Fruit fly (Drosophila melanogaster) whole organism, embryonic: ENCODE results near the gene TwdlQ.

Experiments
- Antp ChIP-seq: fragments of 200-800 bp; sonication (Bioruptor generic); optimal IDR thresholded peaks from 3 replicates; lab custom pipeline; 2016; ENCODE audit warnings: missing biosample characterization, missing genetic modification characterization
- Atf-2 ChIP-seq: fragments of 200-800 bp; sonication (Bioruptor generic); optimal IDR thresholded peaks from 2 replicates; lab custom pipeline; 2016; ENCODE audit warnings: missing biosample characterization, missing genetic modification characterization
- B-H1 ChIP-seq: fragments of 200-800 bp; sonication (Bioruptor generic); IDR thresholded peaks from 3 replicates; pipeline ENCODE4 v1.3.6; 2022; ENCODE audit warnings: missing biosample characterization, missing genetic modification characterization
- BEAF-32 ChIP-seq: fragments of 200-800 bp; sonication (Bioruptor generic); optimal IDR thresholded peaks from 3 replicates; lab custom pipeline; 2017; ENCODE audit warnings: missing biosample characterization, missing genetic modification characterization, mild to moderate bottlenecking, moderate library complexity, missing genetic modification reagents
- CG10431 ChIP-seq: fragments of 200-800 bp; sonication (Bioruptor generic); optimal IDR thresholded peaks from 3 replicates; lab custom pipeline; 2018; ENCODE audit warnings: missing biosample characterization, mild to moderate bottlenecking, missing genetic modification characterization
- CG10565 ChIP-seq: fragments of 200-800 bp; sonication (Bioruptor generic); optimal IDR thresholded peaks from 3 replicates; lab custom pipeline; 2016; ENCODE audit warnings: missing biosample characterization, mild to moderate bottlenecking, missing genetic modification characterization
- CG1529 ChIP-seq: fragments of 200-800 bp; sonication (Bioruptor generic); optimal IDR thresholded peaks from 3 replicates; lab custom pipeline; 2018; ENCODE audit warnings: missing biosample characterization, missing genetic modification characterization
- CG1603 ChIP-seq: fragments of 200-800 bp; sonication (Bioruptor generic); optimal IDR thresholded peaks from 2 replicates; lab custom pipeline; 2019; ENCODE audit warnings: missing biosample characterization, mild to moderate bottlenecking, missing genetic modification characterization, moderate library complexity
- CG17385 ChIP-seq: fragments of 200-800 bp; sonication (Bioruptor generic); optimal IDR thresholded peaks from 3 replicates; lab custom pipeline; 2018; ENCODE audit warnings: missing biosample characterization, mild to moderate bottlenecking, missing genetic modification characterization
- CG2129 ChIP-seq: fragments of 200-800 bp; sonication (Bioruptor generic); IDR thresholded peaks from 2 replicates; pipeline ENCODE4 v1.3.6; 2022; ENCODE audit warnings: missing biosample characterization, missing genetic modification characterization; ENCODE audit not compliant: partially characterized antibody
- CG32772 ChIP-seq: fragments of 200-800 bp; sonication (Bioruptor generic); IDR thresholded peaks from 2 replicates; pipeline ENCODE4 v1.3.6; 2022; ENCODE audit warnings: missing biosample characterization, missing genetic modification characterization
- CG3407 ChIP-seq: fragments of 200-800 bp; sonication (Bioruptor generic); optimal IDR thresholded peaks from 2 replicates; lab custom pipeline; 2018; ENCODE audit warnings: missing biosample characterization, mild to moderate bottlenecking, missing genetic modification characterization
- CG34376 ChIP-seq: fragments of 200-800 bp; sonication (Bioruptor generic); optimal IDR thresholded peaks from 2 replicates; lab custom pipeline; 2018; ENCODE audit warnings: missing biosample characterization, mild to moderate bottlenecking, missing genetic modification characterization
- CG34422 ChIP-seq: fragments of 200-800 bp; sonication (Bioruptor generic); IDR thresholded peaks from 3 replicates; pipeline ENCODE4 v1.3.6; 2022; ENCODE audit warnings: missing biosample characterization, missing genetic modification characterization
- CG3995 ChIP-seq: fragments of 200-800 bp; sonication (Bioruptor generic); optimal IDR thresholded peaks from 3 replicates; lab custom pipeline; 2016; ENCODE audit warnings: missing biosample characterization, missing genetic modification characterization
- CG42726 ChIP-seq: fragments of 200-800 bp; sonication (Bioruptor generic); IDR thresholded peaks from 2 replicates; pipeline ENCODE4 v1.3.6; 2022; ENCODE audit warnings: missing biosample characterization, missing genetic modification characterization; ENCODE audit not compliant: partially characterized antibody
- CG4617 ChIP-seq: fragments of 200-800 bp; sonication (Bioruptor generic); optimal IDR thresholded peaks from 3 replicates; lab custom pipeline; 2016; ENCODE audit warnings: missing biosample characterization, missing genetic modification characterization, borderline replicate concordance
- CG4854 ChIP-seq: fragments of 200-800 bp; sonication (Bioruptor generic); optimal IDR thresholded peaks from 2 replicates; lab custom pipeline; 2016; ENCODE audit warnings: missing biosample characterization, missing genetic modification characterization, inconsistent platforms
- CG7839 ChIP-seq: fragments of 200-800 bp; sonication (Bioruptor generic); optimal IDR thresholded peaks from 3 replicates; lab custom pipeline; 2018; ENCODE audit warnings: missing biosample characterization, mild to moderate bottlenecking, missing genetic modification characterization, moderate library complexity
- CG7963 ChIP-seq: fragments of 200-800 bp; sonication (Bioruptor generic); IDR thresholded peaks from 3 replicates; pipeline ENCODE4 v1.3.6; 2022; ENCODE audit warnings: missing biosample characterization, missing genetic modification characterization; ENCODE audit not compliant: partially characterized antibody
- CHES-1-like ChIP-seq: fragments of 200-800 bp; sonication (Bioruptor generic); optimal IDR thresholded peaks from 2 replicates; lab custom pipeline; 2016; ENCODE audit warnings: missing biosample characterization, missing genetic modification characterization
- Dll ChIP-seq: fragments of 200-800 bp; sonication (Bioruptor generic); IDR thresholded peaks from 4 replicates; pipeline ENCODE4 v1.3.6; 2022; ENCODE audit warnings: missing biosample characterization, missing genetic modification characterization; ENCODE audit not compliant: partially characterized antibody
- Hr78 ChIP-seq, 2 experiments: fragments of 200-800 bp in 1 of 2; fragments of >200 bp in 1 of 2; sonication (Bioruptor generic) in 1 of 2; optimal IDR thresholded peaks; 2 replicates each; lab custom pipeline; 2017 to 2019; ENCODE audit warnings: missing biosample characterization in 2 of 2, missing genetic modification characterization in 2 of 2, mild to moderate bottlenecking in 1 of 2, moderate library complexity in 1 of 2
- MESR4 ChIP-seq: fragments of 200-800 bp; sonication (Bioruptor generic); optimal IDR thresholded peaks from 2 replicates; lab custom pipeline; 2018; ENCODE audit warnings: missing biosample characterization, mild to moderate bottlenecking, missing genetic modification characterization, moderate library complexity
- Mad ChIP-seq: fragments of 200-800 bp; sonication (Bioruptor generic); optimal IDR thresholded peaks from 2 replicates; lab custom pipeline; 2016; ENCODE audit warnings: missing biosample characterization, missing genetic modification characterization
- PHDP ChIP-seq: fragments of 200-800 bp; sonication (Bioruptor generic); optimal IDR thresholded peaks from 3 replicates; lab custom pipeline; 2018; ENCODE audit warnings: missing biosample characterization, mild to moderate bottlenecking, missing genetic modification characterization, moderate library complexity
- Poxn ChIP-seq: fragments of 200-800 bp; sonication (Bioruptor generic); IDR thresholded peaks from 2 replicates; pipeline ENCODE4 v1.3.6; 2022; ENCODE audit warnings: missing biosample characterization, missing genetic modification characterization
- Six4 ChIP-seq: fragments of 200-800 bp; sonication (Bioruptor generic); optimal IDR thresholded peaks from 2 replicates; lab custom pipeline; 2016; ENCODE audit warnings: missing biosample characterization, missing genetic modification characterization
- Sox102F ChIP-seq: fragments of 200-800 bp; sonication (Bioruptor generic); optimal IDR thresholded peaks from 2 replicates; lab custom pipeline; 2018; ENCODE audit warnings: missing biosample characterization, mild to moderate bottlenecking, missing genetic modification characterization, moderate library complexity
- Trl ChIP-seq, 3 experiments: fragments of >200 bp in 2 of 3; fragments of 200-800 bp in 1 of 3; sonication (Bioruptor generic) in 1 of 3; optimal IDR thresholded peaks; 2 replicates in 1 of 3; 3 replicates in 2 of 3; lab custom pipeline; 2016 to 2017; ENCODE audit warnings: missing biosample characterization in 1 of 3, missing genetic modification characterization in 1 of 3
- ac ChIP-seq: fragments of 200-800 bp; sonication (Bioruptor generic); optimal IDR thresholded peaks from 3 replicates; lab custom pipeline; 2017; ENCODE audit warnings: missing biosample characterization, mild to moderate bottlenecking, missing genetic modification characterization
- dan ChIP-seq: fragments of 200-800 bp; sonication (Bioruptor generic); IDR thresholded peaks from 2 replicates; pipeline ENCODE4 v1.3.6; 2022; ENCODE audit warnings: missing biosample characterization, missing genetic modification characterization
- fd102C ChIP-seq: fragments of 200-800 bp; sonication (Bioruptor generic); optimal IDR thresholded peaks from 2 replicates; lab custom pipeline; 2018; ENCODE audit warnings: missing biosample characterization, mild to moderate bottlenecking, missing genetic modification characterization, moderate library complexity
- gce ChIP-seq: fragments of 200-800 bp; sonication (Bioruptor generic); IDR thresholded peaks from 3 replicates; pipeline ENCODE4 v1.3.6; 2022; ENCODE audit warnings: missing biosample characterization, missing genetic modification characterization
- gcm2 ChIP-seq: fragments of 200-800 bp; sonication (Bioruptor generic); optimal IDR thresholded peaks from 2 replicates; lab custom pipeline; 2016; ENCODE audit warnings: missing biosample characterization, missing genetic modification characterization
- gfzf ChIP-seq: fragments of 200-800 bp; sonication (Bioruptor generic); optimal IDR thresholded peaks from 2 replicates; lab custom pipeline; 2016; ENCODE audit warnings: missing biosample characterization, mild to moderate bottlenecking, missing genetic modification characterization, moderate library complexity
- grn ChIP-seq: fragments of 200-800 bp; sonication (Bioruptor generic); optimal IDR thresholded peaks from 3 replicates; lab custom pipeline; 2017; ENCODE audit warnings: missing biosample characterization, missing genetic modification characterization
- her ChIP-seq: fragments of 200-800 bp; sonication (Bioruptor generic); optimal IDR thresholded peaks from 2 replicates; lab custom pipeline; 2016; ENCODE audit warnings: missing biosample characterization, missing genetic modification characterization
- nerfin-2 ChIP-seq: fragments of 200-800 bp; sonication (Bioruptor generic); IDR thresholded peaks from 2 replicates; pipeline ENCODE4 v1.3.6; 2022; ENCODE audit warnings: missing biosample characterization, missing genetic modification characterization; ENCODE audit not compliant: partially characterized antibody
- onecut ChIP-seq: fragments of 200-800 bp; sonication (Bioruptor generic); IDR thresholded peaks from 2 replicates; pipeline ENCODE4 v1.3.6; 2022; ENCODE audit warnings: missing biosample characterization, missing genetic modification characterization
- sc ChIP-seq, 3 experiments: fragments of >200 bp in 2 of 3; fragments of 200-800 bp in 1 of 3; sonication (Bioruptor generic) in 1 of 3; optimal IDR thresholded peaks; 2 replicates in 2 of 3; 3 replicates in 1 of 3; lab custom pipeline; 2017; ENCODE audit warnings: mild to moderate bottlenecking in 1 of 3, missing biosample characterization in 1 of 3, missing genetic modification characterization in 1 of 3, missing genetic modification reagents in 1 of 3
- seq ChIP-seq: fragments of 200-800 bp; sonication (Bioruptor generic); IDR thresholded peaks from 2 replicates; pipeline ENCODE4 v1.3.6; 2022; ENCODE audit warnings: missing biosample characterization, missing genetic modification characterization
- slou ChIP-seq: fragments of 200-800 bp; sonication (Bioruptor generic); optimal IDR thresholded peaks from 3 replicates; lab custom pipeline; 2016; ENCODE audit warnings: missing biosample characterization, missing genetic modification characterization
- sna ChIP-seq: fragments of 200-800 bp; sonication (Bioruptor generic); IDR thresholded peaks from 2 replicates; pipeline ENCODE4 v1.3.6; 2022; ENCODE audit warnings: missing biosample characterization, missing genetic modification characterization; ENCODE audit not compliant: partially characterized antibody
- stwl ChIP-seq: fragments of 200-800 bp; sonication (Bioruptor generic); optimal IDR thresholded peaks from 3 replicates; lab custom pipeline; 2018; ENCODE audit warnings: missing biosample characterization, mild to moderate bottlenecking, missing genetic modification characterization, moderate library complexity
- toy ChIP-seq: fragments of 200-800 bp; sonication (Bioruptor generic); IDR thresholded peaks from 2 replicates; pipeline ENCODE4 v1.3.6; 2022; ENCODE audit warnings: missing biosample characterization, missing genetic modification characterization
- tup ChIP-seq: fragments of 200-800 bp; sonication (Bioruptor generic); optimal IDR thresholded peaks from 2 replicates; lab custom pipeline; 2016; ENCODE audit warnings: missing biosample characterization, mild to moderate bottlenecking, missing genetic modification characterization, moderate library complexity
- zen2 ChIP-seq: fragments of 200-800 bp; sonication (Bioruptor generic); IDR thresholded peaks from 3 replicates; pipeline ENCODE4 v1.3.6; 2022; ENCODE audit warnings: missing biosample characterization, missing genetic modification characterization; ENCODE audit not compliant: partially characterized antibody

The TwdlQ gene

dm6 chr3R:26724977-26725612, 31.7 kb upstream of the TwdlQ start, which contains the start of gene CG6420 (continued):
- TF ChIP-seq stwl (tag; lab: Kevin White, UChicago) (peak; percentile 46), CHES-1-like (GFP tag; lab: Kevin White, UChicago) (no peak), dan (no peak), nerfin-2 (GFP tag; lab: Robert Waterston, UW) (peak; percentile 87), tup (GFP tag; lab: Kevin White, UChicago) (no peak), CG10431 (no peak), BEAF-32 (peak; percentile 84), CG3407 (GFP tag; lab: Kevin White, UChicago) (no peak), CG10565 (no peak), CG7963 (GFP tag; lab: Robert Waterston, UW) (peak; percentile 66; the same call in 2 of the 3 replicates), Hr78 (GFP tag; optimal IDR thresholded peaks at IDR 0.05; lab: Kevin White, UChicago) (no peak), CG42726 (peak; percentile 90)

DNA sequence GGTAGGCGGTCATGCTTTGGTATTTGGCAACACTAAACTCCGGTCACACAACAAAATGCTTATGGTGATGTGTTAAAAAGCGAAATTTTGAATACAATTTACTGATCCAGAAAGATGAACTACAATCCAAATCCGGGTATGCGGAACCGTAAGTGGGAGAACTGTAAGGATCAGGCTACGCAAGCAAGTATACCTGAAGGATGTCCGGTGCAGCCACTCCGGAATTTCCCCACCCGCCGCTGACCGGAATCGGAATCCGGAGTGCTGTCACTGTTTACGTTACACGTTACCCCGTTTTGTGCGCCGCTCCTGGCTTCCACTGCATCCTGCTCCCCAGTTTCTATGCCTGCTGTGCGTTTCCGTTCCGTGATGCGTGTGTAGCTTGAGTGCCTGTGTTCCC, 24.5 kb upstream of the TwdlQ start, which contains the start of gene Yif1:
Yif1 (plus strand) TSS at position 8 of the 400 bp plus-strand sequence.
- no peak for TF ChIP-seq seq (GFP tag; lab: Robert Waterston, UW)
- no peak for TF ChIP-seq Mad (GFP tag; lab: Kevin White, UChicago)
- peak; percentile 53 for TF ChIP-seq gfzf (GFP tag; lab: Kevin White, UChicago)
- TF ChIP-seq slou (GFP tag; lab: Kevin White, UChicago), result no peak
- TF ChIP-seq sna (GFP tag; lab: Robert Waterston, UW), result no peak
- no peak for TF ChIP-seq B-H1 (GFP tag; lab: Robert Waterston, UW)
- TF ChIP-seq Six4, result no peak
- no peak for TF ChIP-seq CG7839
- peak; percentile 50 for TF ChIP-seq CG3995 (GFP tag; lab: Kevin White, UChicago)
- no peak for TF ChIP-seq CG32772 (GFP tag; lab: Robert Waterston, UW)
- no peak for TF ChIP-seq CG17385 (GFP tag; lab: Kevin White, UChicago)
- no peak for TF ChIP-seq Atf-2
- TF ChIP-seq CG4617, result peak; percentile 47
- no peak for TF ChIP-seq CG1603
- no peak for TF ChIP-seq Antp (GFP tag; lab: Kevin White, UChicago)
- no peak for TF ChIP-seq ac
- TF ChIP-seq CG34422, result peak; percentile 27; the same call in 1 of the 3 replicates
- no peak for TF ChIP-seq Sox102F (GFP tag; lab: Kevin White, UChicago)
- TF ChIP-seq gce (GFP tag; lab: Robert Waterston, UW), result no peak
- no peak for TF ChIP-seq grn (GFP tag; lab: Kevin White, UChicago)
- TF ChIP-seq sc (optimal IDR thresholded peaks at IDR 0.05; lab: Kevin White, UChicago), result no peak
- TF ChIP-seq sc (GFP tag; optimal IDR thresholded peaks at IDR 0.05; lab: Kevin White, UChicago), result no peak
- no peak for TF ChIP-seq PHDP (tag; lab: Kevin White, UChicago)
- TF ChIP-seq zen2 (GFP tag; lab: Robert Waterston, UW), result no peak
- no peak for TF ChIP-seq Trl (optimal IDR thresholded peaks at IDR 0.05; lab: Kevin White, UChicago)
- TF ChIP-seq Trl (GFP tag; optimal IDR thresholded peaks at IDR 0.05; lab: Kevin White, UChicago), result no peak
- no peak for TF ChIP-seq gcm2 (GFP tag; lab: Kevin White, UChicago)
- TF ChIP-seq Poxn, result no peak
- TF ChIP-seq CG2129, result no peak
- TF ChIP-seq CG4854, result no peak
- 0 out of 4 replicates have a peak, but pooled peaks have one; percentile 30 for TF ChIP-seq Dll (GFP tag; lab: Robert Waterston, UW)
- peak; percentile 70 for TF ChIP-seq MESR4
- TF ChIP-seq CG1529, result no peak
- TF ChIP-seq toy, result no peak
- no peak for TF ChIP-seq fd102C (GFP tag; lab: Kevin White, UChicago)
- TF ChIP-seq onecut (GFP tag; lab: Robert Waterston, UW), result no peak
- no peak for TF ChIP-seq her
- no peak for TF ChIP-seq CG34376 (GFP tag; lab: Kevin White, UChicago)
